Worm (Caenorhabditis elegans): ENCODE measurements around the gene bcas-2.

DNA sequence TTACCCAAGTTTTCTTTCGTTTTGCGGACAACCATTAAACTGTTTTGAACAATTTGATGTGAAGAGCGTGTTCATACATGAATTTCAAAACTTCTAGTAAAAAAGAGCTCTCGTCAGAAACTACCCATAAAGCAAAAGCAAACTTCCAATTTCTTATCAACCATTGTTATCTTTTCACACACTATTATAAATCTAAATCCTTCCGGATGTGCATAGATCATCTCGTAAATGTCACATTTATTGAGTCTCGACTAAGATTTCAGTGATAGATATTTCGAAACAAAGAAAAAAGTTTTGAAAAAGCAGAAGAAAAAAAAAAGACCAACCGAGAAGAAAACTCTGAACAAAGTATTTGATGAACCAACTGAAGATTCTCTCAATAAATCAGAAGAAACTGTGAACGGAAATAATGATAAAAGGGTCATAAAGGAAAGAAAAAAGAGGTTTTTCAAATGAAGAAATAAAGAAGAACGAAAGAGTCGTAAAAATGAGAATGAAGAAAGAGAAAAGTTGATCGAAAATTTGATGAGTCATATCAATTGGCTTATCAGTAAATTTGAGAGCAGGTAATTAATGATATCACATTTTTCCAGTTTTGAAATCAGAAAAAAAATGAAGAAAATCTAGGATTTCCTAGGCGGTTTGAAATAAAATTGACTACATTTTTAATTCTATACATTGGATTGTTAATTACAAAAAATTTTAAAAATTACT is 45.0 kb upstream of the bcas-2 start:
- TF ChIP-seq hmbx-1 (tag; optimal IDR thresholded peaks at IDR 0.05) (no peak), flt-1 (GFP tag; IDR thresholded peaks at IDR 0.05) (no peak), B0310.2 (tag; optimal IDR thresholded peaks at IDR 0.05) (no peak), ceh-36 (tag; optimal IDR thresholded peaks at IDR 0.05) (no peak), ama-1 (optimal IDR thresholded peaks at IDR 0.05) (no peak)
